Worm (Caenorhabditis elegans): Measurements from ENCODE around the gene D1044.7.

- no peak for TF ChIP-seq alr-1 (tag; optimal IDR thresholded peaks at IDR 0.05)
- TF ChIP-seq nhr-11 (tag; optimal IDR thresholded peaks at IDR 0.05) = no peak
- no peak for TF ChIP-seq lin-13 (GFP tag; optimal IDR thresholded peaks at IDR 0.05)
- no peak for TF ChIP-seq ceh-82 (tag; optimal IDR thresholded peaks at IDR 0.05)
- TF ChIP-seq crh-2 (tag; optimal IDR thresholded peaks at IDR 0.05) = peak; percentile 27
- TF ChIP-seq ceh-16 (tag; optimal IDR thresholded peaks at IDR 0.05) = no peak
- TF ChIP-seq snpc-4 (tag; optimal IDR thresholded peaks at IDR 0.05) = no peak
- TF ChIP-seq zag-1 (tag; optimal IDR thresholded peaks at IDR 0.05) = no peak
- TF ChIP-seq unc-55 (GFP tag; optimal IDR thresholded peaks at IDR 0.05) = no peak
- TF ChIP-seq F13H6.1 (tag; optimal IDR thresholded peaks at IDR 0.05) = no peak
- TF ChIP-seq unc-39 (tag; optimal IDR thresholded peaks at IDR 0.05) = no peak
- TF ChIP-seq mbf-1 (tag; optimal IDR thresholded peaks at IDR 0.05) = no peak
- no peak for TF ChIP-seq nhr-77 (tag; optimal IDR thresholded peaks at IDR 0.05)
- TF ChIP-seq C34F6.9 (tag; optimal IDR thresholded peaks at IDR 0.05) = no peak
These were observed 38.2 kb upstream of the D1044.7 start, which contains the start of gene F09F7.5 for ce11 chrIII:5546730-5547129.
